Worm (Caenorhabditis elegans) whole organism, L4 larva: Measurements from ENCODE around the gene ZK666.12.

Source experiments
- F37D6.2 ChIP-seq: sonication (generic microtip); optimal IDR thresholded peaks from 2 replicates; lab custom pipeline; 2016; ENCODE audit warnings: mild to moderate bottlenecking, missing genetic modification characterization, missing compliant biosample characterization
- F44E2.7 ChIP-seq: fragments of 200-800 bp; sonication (Bioruptor generic); IDR thresholded peaks from 2 replicates; pipeline ENCODE4 v2.1.2; 2022; ENCODE audit warnings: missing genetic modification characterization, missing compliant biosample characterization
- F49E8.2 ChIP-seq: sonication (generic microtip); optimal IDR thresholded peaks from 2 replicates; lab custom pipeline; 2016; ENCODE audit warnings: missing compliant biosample characterization, mild to moderate bottlenecking, missing genetic modification characterization, borderline replicate concordance
- T20F7.1 ChIP-seq: fragments of 200-800 bp; sonication (Bioruptor generic); optimal IDR thresholded peaks from 2 replicates; lab custom pipeline; 2018; ENCODE audit warnings: mild to moderate bottlenecking, missing genetic modification characterization, missing compliant biosample characterization
- Y105C5A.15 ChIP-seq: fragments of 200-800 bp; sonication (Bioruptor generic); IDR thresholded peaks from 2 replicates; pipeline ENCODE4 v1.3.6; 2022; ENCODE audit warnings: missing genetic modification characterization, missing compliant biosample characterization
- Y48G9A.11 ChIP-seq: fragments of 200-800 bp; sonication (Bioruptor generic); IDR thresholded peaks from 2 replicates; pipeline ENCODE4 v1.3.6; 2022; ENCODE audit warnings: missing genetic modification reagents, missing genetic modification characterization, missing compliant biosample characterization
- Y75B8A.6 ChIP-seq: fragments of 200-800 bp; sonication (Bioruptor generic); IDR thresholded peaks from 2 replicates; pipeline ENCODE4 v1.3.6; 2022; ENCODE audit warnings: missing genetic modification reagents, missing genetic modification characterization, missing compliant biosample characterization
- ZK337.2 ChIP-seq: fragments of 200-800 bp; sonication (Bioruptor generic); IDR thresholded peaks from 2 replicates; pipeline ENCODE4 v1.3.6; 2022; ENCODE audit warnings: missing genetic modification reagents, missing genetic modification characterization, missing compliant biosample characterization
- ZK546.5 ChIP-seq, 2 experiments: sonication (generic microtip); optimal IDR thresholded peaks; 2 replicates each; lab custom pipeline; 2017; ENCODE audit warnings: missing biosample characterization in 2 of 2, missing genetic modification characterization in 2 of 2
- aha-1 ChIP-seq: fragments of 150-350 bp; peaks from one replicate; lab custom pipeline; 2014; ENCODE audit warnings: missing biosample characterization, missing genetic modification characterization
- ama-1 ChIP-seq: fragments of 150-350 bp; optimal IDR thresholded peaks from 2 replicates; lab custom pipeline; 2014; ENCODE audit warnings: inconsistent platforms, mixed read lengths
- arid-1 ChIP-seq: fragments of 200-800 bp; sonication (Bioruptor generic); conservative IDR thresholded peaks from 2 replicates; pipeline ENCODE4 v1.3.6; 2022; ENCODE audit warnings: missing genetic modification reagents, missing genetic modification characterization, missing compliant biosample characterization
- attf-4 ChIP-seq: sonication (generic microtip); optimal IDR thresholded peaks from 3 replicates; lab custom pipeline; 2017; ENCODE audit warnings: missing biosample characterization, missing genetic modification characterization
- ceh-62 ChIP-seq: sonication (generic microtip); optimal IDR thresholded peaks from 2 replicates; lab custom pipeline; 2017; ENCODE audit warnings: missing biosample characterization, missing genetic modification characterization
- cey-2 ChIP-seq: sonication (generic microtip); optimal IDR thresholded peaks from 3 replicates; lab custom pipeline; 2017; ENCODE audit warnings: missing genetic modification characterization, mild to moderate bottlenecking, missing compliant biosample characterization, antibody characterized with exemption, borderline replicate concordance; ENCODE audit not compliant: insufficient read depth
- ctbp-1 ChIP-seq: fragments of 200-800 bp; sonication (Bioruptor generic); IDR thresholded peaks from 2 replicates; pipeline ENCODE4 v1.3.6; 2022; ENCODE audit warnings: missing genetic modification reagents, missing genetic modification characterization, missing compliant biosample characterization
- daf-12 ChIP-seq: fragments of 150-350 bp; optimal IDR thresholded peaks from 2 replicates; lab custom pipeline; 2014; ENCODE audit warnings: missing biosample characterization, missing genetic modification reagents, missing genetic modification characterization
- daf-19 ChIP-seq: fragments of 200-800 bp; sonication (Bioruptor generic); conservative IDR thresholded peaks from 2 replicates; pipeline ENCODE4 v1.3.6; 2022; ENCODE audit warnings: missing genetic modification characterization, missing compliant biosample characterization
- daf-8 ChIP-seq: fragments of 200-800 bp; sonication (Bioruptor generic); IDR thresholded peaks from 2 replicates; pipeline ENCODE4 v1.3.6; 2022; ENCODE audit warnings: missing genetic modification characterization, missing compliant biosample characterization
- duxl-1 ChIP-seq: sonication (generic microtip); optimal IDR thresholded peaks from 2 replicates; lab custom pipeline; 2016; ENCODE audit warnings: mild to moderate bottlenecking, missing genetic modification characterization, moderate library complexity, missing compliant biosample characterization; ENCODE audit not compliant: poor library complexity
- dve-1 ChIP-seq: sonication (generic microtip); optimal IDR thresholded peaks from 2 replicates; lab custom pipeline; 2017; ENCODE audit warnings: antibody characterized with exemption, mild to moderate bottlenecking, missing genetic modification characterization, missing compliant biosample characterization; ENCODE audit not compliant: insufficient read depth
- egl-27 ChIP-seq: sonication (generic microtip); optimal IDR thresholded peaks from 3 replicates; lab custom pipeline; 2017; ENCODE audit warnings: missing biosample characterization, missing genetic modification reagents, missing genetic modification characterization
- egl-43 ChIP-seq: fragments of 200-800 bp; sonication (Bioruptor generic); IDR thresholded peaks from 2 replicates; pipeline ENCODE4 v1.3.6; 2022; ENCODE audit warnings: missing genetic modification reagents, missing genetic modification characterization, missing compliant biosample characterization
- fos-1 ChIP-seq: fragments of 150-350 bp; optimal IDR thresholded peaks from 2 replicates; lab custom pipeline; 2014; ENCODE audit warnings: missing biosample characterization, missing genetic modification characterization
- hmg-1.1 ChIP-seq: fragments of 200-800 bp; sonication (Bioruptor generic); IDR thresholded peaks from 2 replicates; pipeline ENCODE4 v1.3.6; 2022; ENCODE audit warnings: missing genetic modification reagents, missing genetic modification characterization, missing compliant biosample characterization
- jun-1 ChIP-seq: fragments of 150-350 bp; optimal IDR thresholded peaks from 2 replicates; lab custom pipeline; 2014; ENCODE audit warnings: missing biosample characterization, missing genetic modification reagents, missing genetic modification characterization
- lin-13 ChIP-seq: fragments of 150-350 bp; optimal IDR thresholded peaks from 2 replicates; lab custom pipeline; 2014; ENCODE audit warnings: missing biosample characterization, missing genetic modification reagents, missing genetic modification characterization
- lin-29 ChIP-seq: fragments of 200-800 bp; sonication (Bioruptor generic); IDR thresholded peaks from 2 replicates; pipeline ENCODE4 v1.3.6; 2022; ENCODE audit warnings: missing genetic modification reagents, missing genetic modification characterization, missing compliant biosample characterization
- lin-38 ChIP-seq: fragments of 200-800 bp; sonication (Bioruptor generic); IDR thresholded peaks from 2 replicates; pipeline ENCODE4 v1.3.6; 2022; ENCODE audit warnings: missing genetic modification reagents, missing genetic modification characterization, missing compliant biosample characterization
- lsy-2 ChIP-seq, 2 experiments: fragments of 150-350 bp in 1 of 2; sonication (generic microtip) in 1 of 2; optimal IDR thresholded peaks; 2 replicates each; lab custom pipeline; 2014 to 2017; ENCODE audit warnings: missing biosample characterization in 2 of 2, missing genetic modification characterization in 2 of 2
- mep-1 ChIP-seq: fragments of 150-350 bp; sonication (generic microtip); optimal IDR thresholded peaks from 3 replicates; lab custom pipeline; 2014; ENCODE audit warnings: missing biosample characterization, missing genetic modification characterization
- nhr-102 ChIP-seq: sonication (generic microtip); optimal IDR thresholded peaks from 2 replicates; lab custom pipeline; 2016; ENCODE audit warnings: mild to moderate bottlenecking, missing genetic modification characterization, moderate library complexity, missing compliant biosample characterization
- nhr-11 ChIP-seq: fragments of 150-350 bp; optimal IDR thresholded peaks from 2 replicates; lab custom pipeline; 2014; ENCODE audit warnings: missing biosample characterization, missing genetic modification characterization
- nhr-111 ChIP-seq: fragments of 200-800 bp; sonication (Bioruptor generic); optimal IDR thresholded peaks from 2 replicates; lab custom pipeline; 2018; ENCODE audit warnings: mild to moderate bottlenecking, missing genetic modification characterization, missing compliant biosample characterization
- nhr-237 ChIP-seq: sonication (generic microtip); optimal IDR thresholded peaks from 2 replicates; lab custom pipeline; 2017; ENCODE audit warnings: missing biosample characterization, missing genetic modification characterization
- nhr-25 ChIP-seq: sonication (generic microtip); optimal IDR thresholded peaks from 2 replicates; lab custom pipeline; 2017; ENCODE audit warnings: missing genetic modification characterization, mild to moderate bottlenecking, missing compliant biosample characterization, antibody characterized with exemption, moderate library complexity, borderline replicate concordance; ENCODE audit not compliant: insufficient read depth
- nhr-28 ChIP-seq: fragments of 150-350 bp; optimal IDR thresholded peaks from 2 replicates; lab custom pipeline; 2014; ENCODE audit warnings: missing biosample characterization, missing genetic modification characterization
- nhr-42 ChIP-seq: fragments of 200-800 bp; sonication (Bioruptor generic); IDR thresholded peaks from 2 replicates; pipeline ENCODE4 v1.3.6; 2022; ENCODE audit warnings: missing genetic modification characterization, missing compliant biosample characterization
- nhr-76 ChIP-seq: fragments of 150-350 bp; optimal IDR thresholded peaks from 2 replicates; lab custom pipeline; 2014; ENCODE audit warnings: missing biosample characterization, missing genetic modification characterization
- nhr-77 ChIP-seq: fragments of 150-350 bp; optimal IDR thresholded peaks from 2 replicates; lab custom pipeline; 2014; ENCODE audit warnings: missing biosample characterization, missing genetic modification characterization
- pha-4 ChIP-seq, 2 experiments: fragments of 150-350 bp in 1 of 2; fragments of 200-800 bp in 1 of 2; sonication (Bioruptor generic) in 1 of 2; IDR thresholded peaks in 1 of 2; optimal IDR thresholded peaks in 1 of 2; 2 replicates each; pipeline versions ENCODE4 v1.3.6 to Lab custom; 2014 to 2022; ENCODE audit warnings: missing genetic modification characterization in 2 of 2, missing genetic modification reagents in 2 of 2, missing biosample characterization in 1 of 2, missing compliant biosample characterization in 1 of 2
- skn-1 ChIP-seq: fragments of 150-350 bp; optimal IDR thresholded peaks from 2 replicates; lab custom pipeline; 2014; ENCODE audit warnings: missing biosample characterization, missing genetic modification characterization
- snpc-4 ChIP-seq: fragments of 150-350 bp; optimal IDR thresholded peaks from 2 replicates; lab custom pipeline; 2014; ENCODE audit warnings: missing biosample characterization, missing genetic modification characterization
- spr-3 ChIP-seq: fragments of 200-800 bp; sonication (Bioruptor generic); optimal IDR thresholded peaks from 2 replicates; lab custom pipeline; 2018; ENCODE audit warnings: mild to moderate bottlenecking, missing genetic modification characterization, missing compliant biosample characterization
- tag-97 ChIP-seq: fragments of 200-800 bp; sonication (Bioruptor generic); IDR thresholded peaks from 2 replicates; pipeline ENCODE4 v1.3.6; 2022; ENCODE audit warnings: missing genetic modification characterization, missing compliant biosample characterization
- tra-1 ChIP-seq: fragments of 200-800 bp; sonication (Bioruptor generic); IDR thresholded peaks from 2 replicates; pipeline ENCODE4 v1.3.6; 2022; ENCODE audit warnings: missing genetic modification reagents, missing genetic modification characterization, missing compliant biosample characterization
- vab-7 ChIP-seq: fragments of 200-800 bp; sonication (Bioruptor generic); IDR thresholded peaks from 2 replicates; pipeline ENCODE4 v1.3.6; 2022; ENCODE audit warnings: missing genetic modification reagents, missing genetic modification characterization, missing compliant biosample characterization
- zip-11 ChIP-seq: fragments of 200-800 bp; sonication (Bioruptor generic); IDR thresholded peaks from 2 replicates; pipeline ENCODE4 v1.3.6; 2022; ENCODE audit warnings: missing genetic modification characterization, missing compliant biosample characterization

Gene ZK666.12

ce11 chrII:10544374-10544908 lies 48.4 kb downstream of the ZK666.12 start (continued):
- TF ChIP-seq daf-19 (GFP tag; lab: Robert Waterston, UW) (no peak), hmg-1.1 (GFP tag; lab: Robert Waterston, UW) (peak; percentile 21; the same call in 1 of the 2 replicates), egl-43 (GFP tag; lab: Robert Waterston, UW) (no peak), aha-1 (tag; lab: Kevin White, UChicago) (peak; percentile 94), ZK337.2 (GFP tag; lab: Robert Waterston, UW) (0 out of 2 replicates have a peak, but pooled peaks have one; percentile 5), attf-4 (no peak), ZK546.5 (tag; optimal IDR thresholded peaks at IDR 0.05; lab: Kevin White, UChicago) (no peak), daf-8 (GFP tag; lab: Robert Waterston, UW) (no peak), arid-1 (peak; percentile 5; the same call in 1 of the 2 replicates), lsy-2 (tag; optimal IDR thresholded peaks at IDR 0.05; lab: Kevin White, UChicago) (no peak), Y48G9A.11 (GFP tag; lab: Robert Waterston, UW) (no peak), ama-1 (lab: Kevin White, UChicago) (no peak), tag-97 (GFP tag; lab: Robert Waterston, UW) (no peak), nhr-76 (tag; lab: Kevin White, UChicago) (no peak), Y105C5A.15 (GFP tag; lab: Robert Waterston, UW) (no peak), dve-1 (peak; percentile 3), egl-27 (tag; lab: Kevin White, UChicago) (no peak), vab-7 (GFP tag; lab: Robert Waterston, UW) (no peak), nhr-42 (GFP tag; lab: Robert Waterston, UW) (no peak), daf-12 (tag; lab: Kevin White, UChicago) (no peak)

ce11 chrII:10545213-10545612 lies 49.2 kb downstream of the ZK666.12 start:
- no peak for TF ChIP-seq daf-12 (tag; lab: Kevin White, UChicago)
- no peak for TF ChIP-seq cey-2 (tag; lab: Kevin White, UChicago)
- no peak for TF ChIP-seq nhr-102 (tag; lab: Kevin White, UChicago)
- TF ChIP-seq Y105C5A.15 (GFP tag; lab: Robert Waterston, UW): no peak
- no peak for TF ChIP-seq lin-29
- TF ChIP-seq F44E2.7 (GFP tag; lab: Robert Waterston, UW): no peak
- TF ChIP-seq jun-1 (tag; lab: Kevin White, UChicago): no peak
- TF ChIP-seq mep-1 (tag; lab: Kevin White, UChicago): no peak
- TF ChIP-seq F49E8.2 (tag; lab: Kevin White, UChicago): peak; percentile 23
- TF ChIP-seq duxl-1 (tag; lab: Kevin White, UChicago): no peak
- peak; percentile 69 for TF ChIP-seq lin-13
- TF ChIP-seq spr-3 (GFP tag; lab: Kevin White, UChicago): no peak
- TF ChIP-seq fos-1 (tag; lab: Kevin White, UChicago): no peak
- 0 out of 2 replicates have a peak, but pooled peaks have one; percentile 27 for TF ChIP-seq pha-4 (GFP tag; IDR thresholded peaks at IDR 0.05; lab: Robert Waterston, UW)
- no peak for TF ChIP-seq pha-4 (tag; optimal IDR thresholded peaks at IDR 0.05; lab: Kevin White, UChicago)
- TF ChIP-seq nhr-76 (tag; lab: Kevin White, UChicago): no peak
- peak; percentile 36; the same call in 1 of the 2 replicates for TF ChIP-seq ctbp-1 (GFP tag; lab: Robert Waterston, UW)
- no peak for TF ChIP-seq tra-1
- peak; percentile 50 for TF ChIP-seq egl-43 (GFP tag; lab: Robert Waterston, UW)
- 0 out of 2 replicates have a peak, but pooled peaks have one; percentile 5 for TF ChIP-seq hmg-1.1 (GFP tag; lab: Robert Waterston, UW)
- TF ChIP-seq nhr-77 (tag; lab: Kevin White, UChicago): no peak
- TF ChIP-seq nhr-11 (tag; lab: Kevin White, UChicago): no peak
- no peak for TF ChIP-seq skn-1 (tag; lab: Kevin White, UChicago)
- TF ChIP-seq nhr-111 (GFP tag; lab: Kevin White, UChicago): no peak
- peak; percentile 2 for TF ChIP-seq T20F7.1
- no peak for TF ChIP-seq snpc-4 (tag; lab: Kevin White, UChicago)
- no peak; the same call in 1 of the 2 replicates for TF ChIP-seq Y48G9A.11 (GFP tag; lab: Robert Waterston, UW)
- no peak for TF ChIP-seq nhr-42 (GFP tag; lab: Robert Waterston, UW)
- TF ChIP-seq nhr-25: peak; percentile 3
- TF ChIP-seq F37D6.2 (tag; lab: Kevin White, UChicago): no peak
- no peak for TF ChIP-seq ceh-62 (tag; lab: Kevin White, UChicago)
- no peak for TF ChIP-seq daf-8 (GFP tag; lab: Robert Waterston, UW)
- TF ChIP-seq Y75B8A.6: peak; percentile 75; the same call in 1 of the 2 replicates
- TF ChIP-seq lin-38 (GFP tag; lab: Robert Waterston, UW): peak; percentile 42; the same call in 1 of the 2 replicates
- no peak for TF ChIP-seq zip-11 (GFP tag; lab: Robert Waterston, UW)
- no peak for TF ChIP-seq nhr-237 (tag; lab: Kevin White, UChicago)
- no peak for TF ChIP-seq nhr-28 (tag; lab: Kevin White, UChicago)
